Worm (Caenorhabditis elegans) whole organism, late embryonic: Measurements from ENCODE around the gene F21H7.2.

Source experiments
- C38D4.7 ChIP-seq: fragments of 200-800 bp; sonication (Bioruptor generic); optimal IDR thresholded peaks from 2 replicates; lab custom pipeline; 2018; ENCODE audit warnings: mild to moderate bottlenecking, missing genetic modification characterization, moderate library complexity, missing compliant biosample characterization
- F13H6.1 ChIP-seq: sonication (generic microtip); optimal IDR thresholded peaks from 2 replicates; lab custom pipeline; 2016; ENCODE audit warnings: missing genetic modification characterization, missing compliant biosample characterization
- K02D7.2 ChIP-seq: sonication (generic microtip); optimal IDR thresholded peaks from 2 replicates; lab custom pipeline; 2017; ENCODE audit warnings: mild to moderate bottlenecking, missing genetic modification characterization, missing compliant biosample characterization
- K09A11.1 ChIP-seq: sonication (generic microtip); optimal IDR thresholded peaks from 2 replicates; lab custom pipeline; 2017; ENCODE audit warnings: antibody characterized with exemption, mild to moderate bottlenecking, missing genetic modification characterization, missing compliant biosample characterization; ENCODE audit not compliant: insufficient read depth
- ama-1 ChIP-seq: fragments of 150-350 bp; optimal IDR thresholded peaks from 2 replicates; lab custom pipeline; 2014
- ceh-14 ChIP-seq: sonication (generic microtip); optimal IDR thresholded peaks from 2 replicates; lab custom pipeline; 2016; ENCODE audit warnings: missing genotype, missing genetic modification characterization, missing compliant biosample characterization
- ceh-18 ChIP-seq: sonication (generic microtip); optimal IDR thresholded peaks from 2 replicates; lab custom pipeline; 2016; ENCODE audit warnings: missing genetic modification characterization, missing compliant biosample characterization
- ceh-19 ChIP-seq: fragments of 200-800 bp; sonication (Bioruptor generic); optimal IDR thresholded peaks from 2 replicates; lab custom pipeline; 2018; ENCODE audit warnings: mild to moderate bottlenecking, missing genetic modification characterization, missing compliant biosample characterization
- ceh-24 ChIP-seq: sonication (generic microtip); optimal IDR thresholded peaks from 2 replicates; lab custom pipeline; 2016; ENCODE audit warnings: mild to moderate bottlenecking, missing genetic modification characterization, missing compliant biosample characterization
- ceh-30 ChIP-seq: fragments of 150-350 bp; optimal IDR thresholded peaks from 2 replicates; lab custom pipeline; 2014; ENCODE audit warnings: missing biosample characterization, missing genetic modification characterization
- ceh-34 ChIP-seq: sonication (generic microtip); optimal IDR thresholded peaks from 2 replicates; lab custom pipeline; 2016; ENCODE audit warnings: mild to moderate bottlenecking, missing genetic modification characterization, missing compliant biosample characterization
- ceh-48 ChIP-seq: sonication (generic microtip); optimal IDR thresholded peaks from 2 replicates; lab custom pipeline; 2016; ENCODE audit warnings: missing genetic modification characterization, inconsistent platforms, missing compliant biosample characterization
- ceh-9 ChIP-seq: sonication (generic microtip); optimal IDR thresholded peaks from 2 replicates; lab custom pipeline; 2016; ENCODE audit warnings: mild to moderate bottlenecking, missing genetic modification characterization, inconsistent platforms, missing compliant biosample characterization
- dmd-4 ChIP-seq: sonication (generic microtip); optimal IDR thresholded peaks from 2 replicates; lab custom pipeline; 2016; ENCODE audit warnings: borderline replicate concordance, missing genetic modification characterization, missing compliant biosample characterization
- elt-2 ChIP-seq: sonication (generic microtip); optimal IDR thresholded peaks from 2 replicates; lab custom pipeline; 2016; ENCODE audit warnings: missing genetic modification reagents, missing genetic modification characterization, missing compliant biosample characterization
- ets-4 ChIP-seq: sonication (generic microtip); optimal IDR thresholded peaks from 2 replicates; lab custom pipeline; 2016; ENCODE audit warnings: missing genetic modification characterization, missing compliant biosample characterization
- eyg-1 ChIP-seq: sonication (generic microtip); optimal IDR thresholded peaks from 2 replicates; lab custom pipeline; 2016; ENCODE audit warnings: missing genotype, missing genetic modification characterization, missing compliant biosample characterization
- fax-1 ChIP-seq: sonication (generic microtip); optimal IDR thresholded peaks from 2 replicates; lab custom pipeline; 2016; ENCODE audit warnings: missing genotype, missing genetic modification characterization, missing compliant biosample characterization
- fkh-6 ChIP-seq: sonication (generic microtip); optimal IDR thresholded peaks from 2 replicates; lab custom pipeline; 2016; ENCODE audit warnings: missing genetic modification characterization, missing compliant biosample characterization
- hlh-30 ChIP-seq: sonication (generic microtip); optimal IDR thresholded peaks from 2 replicates; lab custom pipeline; 2017; ENCODE audit warnings: antibody characterized with exemption, missing genetic modification characterization, missing compliant biosample characterization; ENCODE audit not compliant: insufficient read depth
- hlh-6 ChIP-seq: sonication (generic microtip); optimal IDR thresholded peaks from 2 replicates; lab custom pipeline; 2016; ENCODE audit warnings: missing genotype, missing genetic modification characterization, missing compliant biosample characterization
- hlh-8 ChIP-seq: sonication (generic microtip); optimal IDR thresholded peaks from 2 replicates; lab custom pipeline; 2016; ENCODE audit warnings: missing genotype, missing genetic modification characterization, missing compliant biosample characterization
- nfya-1 ChIP-seq: sonication (generic microtip); optimal IDR thresholded peaks from 2 replicates; lab custom pipeline; 2017; ENCODE audit warnings: missing genetic modification characterization, mild to moderate bottlenecking, missing compliant biosample characterization, antibody characterized with exemption, moderate library complexity
- nhr-11 ChIP-seq: fragments of 150-350 bp; optimal IDR thresholded peaks from 2 replicates; lab custom pipeline; 2014; ENCODE audit warnings: missing biosample characterization, missing genetic modification characterization
- pag-3 ChIP-seq: sonication (generic microtip); optimal IDR thresholded peaks from 2 replicates; lab custom pipeline; 2016; ENCODE audit warnings: missing compliant biosample characterization, missing genetic modification characterization, borderline replicate concordance
- pha-4 ChIP-seq: fragments of 150-350 bp; optimal IDR thresholded peaks from 2 replicates; lab custom pipeline; 2018; ENCODE audit warnings: missing biosample characterization, missing genetic modification reagents, missing genetic modification characterization
- pros-1 ChIP-seq: fragments of 150-350 bp; optimal IDR thresholded peaks from 2 replicates; lab custom pipeline; 2014; ENCODE audit warnings: missing biosample characterization, missing genetic modification reagents, missing genetic modification characterization
- ref-2 ChIP-seq: sonication (generic microtip); optimal IDR thresholded peaks from 2 replicates; lab custom pipeline; 2016; ENCODE audit warnings: missing genetic modification characterization, missing compliant biosample characterization
- rnt-1 ChIP-seq: sonication (generic microtip); optimal IDR thresholded peaks from 2 replicates; lab custom pipeline; 2016; ENCODE audit warnings: missing genetic modification characterization, missing compliant biosample characterization
- sox-4 ChIP-seq: sonication (generic microtip); optimal IDR thresholded peaks from 2 replicates; lab custom pipeline; 2017; ENCODE audit warnings: mild to moderate bottlenecking, missing genetic modification characterization, inconsistent platforms, missing compliant biosample characterization
- unc-55 ChIP-seq: sonication (generic microtip); optimal IDR thresholded peaks from 2 replicates; lab custom pipeline; 2017; ENCODE audit warnings: missing biosample characterization, missing genetic modification reagents, missing genetic modification characterization
- unc-86 ChIP-seq: sonication (generic microtip); optimal IDR thresholded peaks from 2 replicates; lab custom pipeline; 2016; ENCODE audit warnings: missing genetic modification characterization, missing compliant biosample characterization
- zip-5 ChIP-seq: sonication (generic microtip); optimal IDR thresholded peaks from 2 replicates; lab custom pipeline; 2016; ENCODE audit warnings: missing genetic modification characterization, missing compliant biosample characterization
- ztf-16 ChIP-seq: sonication (generic microtip); optimal IDR thresholded peaks from 2 replicates; lab custom pipeline; 2017; ENCODE audit warnings: missing genetic modification characterization, missing compliant biosample characterization

F21H7.2 gene

ce11 chrV:16202618-16203017 is 27.2 kb downstream of the F21H7.2 start, which contains the start of gene F11A5.18:
F11A5.18 (plus strand) TSS chrV:16202918.
- TF ChIP-seq fax-1 (no peak), nfya-1 (no peak)
- TF ChIP-seq, all 69 proteins: peak for 0

- TF ChIP-seq nhr-11 (tag; lab: Kevin White, UChicago) = no peak
- no peak for TF ChIP-seq ceh-34 (tag; lab: Kevin White, UChicago)
- no peak for TF ChIP-seq ceh-9
- TF ChIP-seq unc-55 (GFP tag; lab: Kevin White, UChicago) = no peak
- TF ChIP-seq ama-1 = no peak
- no peak for TF ChIP-seq ceh-14
- TF ChIP-seq ceh-24 = no peak
- TF ChIP-seq ets-4 (tag; lab: Kevin White, UChicago) = no peak
- TF ChIP-seq hlh-6 (tag; lab: Kevin White, UChicago) = no peak
- no peak for TF ChIP-seq pha-4 (tag; lab: Kevin White, UChicago)
- TF ChIP-seq hlh-30 (tag; lab: Kevin White, UChicago) = no peak
Measured at ce11 chrV:16201730-16202129, 28.1 kb downstream of the F21H7.2 start, which contains the start of gene F11A5.17. F11A5.17 (plus strand) TSS chrV:16202030.

ce11 chrV:16198016-16198415 is 31.8 kb downstream of the F21H7.2 start, which contains the start of gene F11A5.5:
F11A5.5 (plus strand) TSS chrV:16198316.
- TF ChIP-seq eyg-1 (tag; lab: Kevin White, UChicago) = no peak
- TF ChIP-seq K02D7.2 (tag; lab: Kevin White, UChicago) = no peak
- no peak for TF ChIP-seq zip-5
- TF ChIP-seq unc-55 (GFP tag; lab: Kevin White, UChicago) = no peak
- no peak for TF ChIP-seq rnt-1
- TF ChIP-seq sox-4 = no peak
- no peak for TF ChIP-seq ceh-14
- no peak for TF ChIP-seq ceh-18 (tag; lab: Kevin White, UChicago)
- no peak for TF ChIP-seq ceh-19 (GFP tag; lab: Kevin White, UChicago)
- TF ChIP-seq fax-1 = no peak
- TF ChIP-seq hlh-8 (tag; lab: Kevin White, UChicago) = no peak
- TF ChIP-seq dmd-4 (tag; lab: Kevin White, UChicago) = no peak
- TF ChIP-seq K09A11.1 (tag; lab: Kevin White, UChicago) = no peak
- TF ChIP-seq F13H6.1 (tag; lab: Kevin White, UChicago) = no peak

- TF ChIP-seq ceh-30 (tag; lab: Kevin White, UChicago) (no peak), hlh-30 (tag; lab: Kevin White, UChicago) (no peak), C38D4.7 (GFP tag; lab: Kevin White, UChicago) (no peak), elt-2 (tag; lab: Kevin White, UChicago) (no peak), hlh-6 (tag; lab: Kevin White, UChicago) (no peak), unc-86 (tag; lab: Kevin White, UChicago) (no peak), K09A11.1 (tag; lab: Kevin White, UChicago) (no peak), hlh-8 (tag; lab: Kevin White, UChicago) (no peak), pag-3 (tag; lab: Kevin White, UChicago) (no peak), nfya-1 (no peak), ceh-48 (tag; lab: Kevin White, UChicago) (no peak), ref-2 (tag; lab: Kevin White, UChicago) (no peak), ztf-16 (tag; lab: Kevin White, UChicago) (no peak), fkh-6 (no peak)
Measured at ce11 chrV:16195379-16195778, 34.4 kb downstream of the F21H7.2 start, which contains the start of gene rabr-3. rabr-3 (plus strand) TSS chrV:16195679.

- no peak for TF ChIP-seq pros-1 (tag; lab: Kevin White, UChicago)
Measured at ce11 chrV:16194639-16195038, 35.2 kb downstream of the F21H7.2 start, which contains the start of gene rabr-4. rabr-4 (plus strand) TSS chrV:16194939.
